Fruit fly (Drosophila melanogaster): ENCODE data around the gene eIF2Bepsilon.
A peak's percentile ranks its signal among the peaks of the same experiment; 100 is the strongest.

eIF2Bepsilon gene

DNA sequence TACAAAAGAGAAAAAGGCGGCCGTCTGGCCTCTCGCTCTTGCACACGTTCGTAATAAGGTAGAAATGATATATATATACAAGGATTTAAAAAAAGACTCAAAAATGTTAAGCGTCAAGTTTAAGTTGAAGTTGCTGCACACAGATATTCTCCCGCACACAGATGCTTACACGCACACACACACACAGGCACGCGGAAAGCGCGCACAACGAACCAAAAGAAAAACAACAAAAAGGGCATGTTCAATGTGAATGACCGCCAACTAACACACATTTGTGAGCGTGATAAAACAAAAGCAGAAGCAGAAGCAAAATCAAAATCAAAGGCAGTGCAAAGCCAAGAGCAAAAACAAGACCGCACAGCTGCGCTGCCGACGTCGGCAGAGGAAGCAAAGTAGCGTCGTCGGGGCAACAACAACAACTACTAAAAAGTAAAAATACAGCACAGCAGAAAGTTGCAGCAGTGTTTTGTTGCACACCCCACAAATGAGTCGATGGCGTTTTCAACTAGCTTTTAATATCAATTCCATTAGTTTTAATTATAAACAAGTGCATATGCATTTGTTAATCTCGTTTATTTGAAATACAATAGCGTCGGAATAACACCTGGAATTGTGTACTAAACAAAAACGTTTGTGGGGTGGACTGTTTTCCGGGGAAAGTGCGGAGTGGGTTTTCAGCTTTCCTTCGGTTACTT, 24.7 kb upstream of the eIF2Bepsilon start:
- no peak for TF ChIP-seq Abd-B (GFP tag; optimal IDR thresholded peaks at IDR 0.05)
- TF ChIP-seq br (GFP tag; optimal IDR thresholded peaks at IDR 0.05): peak; percentile 98
- TF ChIP-seq N (GFP tag; optimal IDR thresholded peaks at IDR 0.05): no peak
- no peak for TF ChIP-seq Hr78 (GFP tag; optimal IDR thresholded peaks at IDR 0.05)
- TF ChIP-seq usp (GFP tag; optimal IDR thresholded peaks at IDR 0.05): no peak
- TF ChIP-seq Hnf4 (GFP tag; optimal IDR thresholded peaks at IDR 0.05): peak; percentile 96
- peak; percentile 66 for TF ChIP-seq CrebA (GFP tag; optimal IDR thresholded peaks at IDR 0.05; ENCODE audit: borderline replicate concordance)
- peak; percentile 89 for TF ChIP-seq GATAd (GFP tag; optimal IDR thresholded peaks at IDR 0.05)
- TF ChIP-seq Dif (GFP tag; optimal IDR thresholded peaks at IDR 0.05; ENCODE audit: partially characterized antibody): no peak
- TF ChIP-seq Dfd (GFP tag; optimal IDR thresholded peaks at IDR 0.05): peak; percentile 26
- peak; percentile 93 for TF ChIP-seq sv (GFP tag; optimal IDR thresholded peaks at IDR 0.05)
- TF ChIP-seq fru (GFP tag; optimal IDR thresholded peaks at IDR 0.05): peak; percentile 98
- TF ChIP-seq Sp1 (GFP tag; optimal IDR thresholded peaks at IDR 0.05): peak; percentile 98
- peak; percentile 97 for TF ChIP-seq OdsH (GFP tag; optimal IDR thresholded peaks at IDR 0.05)
- TF ChIP-seq psq (GFP tag; optimal IDR thresholded peaks at IDR 0.05): peak; percentile 94
- TF ChIP-seq dsf (GFP tag; optimal IDR thresholded peaks at IDR 0.05; ENCODE audit: borderline replicate concordance): peak; percentile 90
- peak; percentile 78 for TF ChIP-seq Hr83 (GFP tag; optimal IDR thresholded peaks at IDR 0.05; ENCODE audit: poor library complexity, severe bottlenecking)
- TF ChIP-seq dl (GFP tag; optimal IDR thresholded peaks at IDR 0.05; ENCODE audit: insufficient read depth in 1 of 2, partially characterized antibody in 2 of 2): peak in 1 of 2 experiments; percentile 21
- peak; percentile 95 for TF ChIP-seq CG9705 (GFP tag; optimal IDR thresholded peaks at IDR 0.05)
- TF ChIP-seq jim (GFP tag; optimal IDR thresholded peaks at IDR 0.05): peak; percentile 25
- TF ChIP-seq foxo (GFP tag; optimal IDR thresholded peaks at IDR 0.05): peak; percentile 88 to 99
- no peak for TF ChIP-seq Myc (optimal IDR thresholded peaks at IDR 0.05)
- TF ChIP-seq brk (GFP tag; optimal IDR thresholded peaks at IDR 0.05): peak; percentile 80
- no peak for TF ChIP-seq Vsx2 (GFP tag; optimal IDR thresholded peaks at IDR 0.05; ENCODE audit: partially characterized antibody)
- peak; percentile 92 for TF ChIP-seq tai (GFP tag; optimal IDR thresholded peaks at IDR 0.05)
- peak; percentile 94 for TF ChIP-seq CG32264 (GFP tag; optimal IDR thresholded peaks at IDR 0.05)
- TF ChIP-seq woc (GFP tag; optimal IDR thresholded peaks at IDR 0.05): peak; percentile 97
- TF ChIP-seq sage (GFP tag; optimal IDR thresholded peaks at IDR 0.05): peak; percentile 92
- TF ChIP-seq Jra (GFP tag; optimal IDR thresholded peaks at IDR 0.05): peak; percentile 93
- TF ChIP-seq ey (GFP tag; optimal IDR thresholded peaks at IDR 0.05): peak; percentile 99
- TF ChIP-seq Rel (GFP tag; optimal IDR thresholded peaks at IDR 0.05): peak; percentile 88
- peak; percentile 89 for TF ChIP-seq Rel (tag; optimal IDR thresholded peaks at IDR 0.05)
- peak; percentile 79 for TF ChIP-seq Mio (GFP tag; optimal IDR thresholded peaks at IDR 0.05)
- peak; percentile 98 for TF ChIP-seq h (GFP tag; optimal IDR thresholded peaks at IDR 0.05)
- TF ChIP-seq lola (GFP tag; optimal IDR thresholded peaks at IDR 0.05): no peak
- peak; percentile 98 for TF ChIP-seq HLH106 (tag; optimal IDR thresholded peaks at IDR 0.05)
- peak; percentile 98 for TF ChIP-seq rgr (GFP tag; optimal IDR thresholded peaks at IDR 0.05)
- peak; percentile 96 for TF ChIP-seq dmrt93B (GFP tag; optimal IDR thresholded peaks at IDR 0.05)
- TF ChIP-seq pan (optimal IDR thresholded peaks at IDR 0.05): no peak

DNA sequence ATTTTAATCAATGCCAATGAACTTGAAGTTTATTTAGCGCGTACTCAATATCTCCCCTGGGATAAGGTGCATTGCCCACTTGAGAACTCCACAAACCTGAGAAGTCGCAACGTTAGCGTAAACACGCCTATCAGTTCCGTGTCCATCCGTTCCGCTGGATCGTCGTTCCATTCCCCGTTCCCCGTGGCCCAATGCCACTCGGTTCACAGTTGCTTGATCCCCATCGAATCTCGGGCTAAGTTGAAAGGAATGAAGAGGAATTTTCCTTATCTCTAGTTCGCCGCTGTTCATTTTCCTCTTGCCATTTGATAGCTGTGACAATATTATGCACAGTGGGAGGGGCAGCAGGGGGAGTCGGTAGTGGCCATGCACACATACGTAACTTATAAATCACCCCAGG, 22.6 kb upstream of the eIF2Bepsilon start:
- no peak for TF ChIP-seq foxo (GFP tag; optimal IDR thresholded peaks at IDR 0.05)
- TF ChIP-seq h (GFP tag; optimal IDR thresholded peaks at IDR 0.05): peak; percentile 40
- peak; percentile 30 for TF ChIP-seq br (GFP tag; optimal IDR thresholded peaks at IDR 0.05)

All from whole organism, wandering third instar larva.